Worm (Caenorhabditis elegans) whole organism, L1 larva: ENCODE measurements around the gene str-48.

Source experiments
- C16A3.4 ChIP-seq: fragments of 150-350 bp; optimal IDR thresholded peaks from 2 replicates; lab custom pipeline; 2014; ENCODE audit warnings: missing biosample characterization, missing genetic modification characterization
- aha-1 ChIP-seq: fragments of 150-350 bp; optimal IDR thresholded peaks from 2 replicates; lab custom pipeline; 2014; ENCODE audit warnings: missing biosample characterization, missing genetic modification characterization
- blmp-1 ChIP-seq: fragments of 150-350 bp; optimal IDR thresholded peaks from 2 replicates; lab custom pipeline; 2014; ENCODE audit warnings: missing biosample characterization, missing genetic modification characterization
- ceh-63 ChIP-seq: fragments of 200-800 bp; sonication (Bioruptor generic); optimal IDR thresholded peaks from 2 replicates; lab custom pipeline; 2018; ENCODE audit warnings: mild to moderate bottlenecking, missing genetic modification characterization, missing compliant biosample characterization
- ceh-8 ChIP-seq: fragments of 200-800 bp; sonication (Bioruptor generic); optimal IDR thresholded peaks from 2 replicates; lab custom pipeline; 2018; ENCODE audit warnings: mild to moderate bottlenecking, missing genetic modification characterization, moderate library complexity, missing compliant biosample characterization
- ceh-82 ChIP-seq, 3 experiments: fragments of 150-350 bp in 1 of 3; sonication (generic microtip) in 2 of 3; optimal IDR thresholded peaks; 2 replicates each; lab custom pipeline; 2014 to 2017; ENCODE audit warnings: missing biosample characterization in 3 of 3, missing genetic modification characterization in 3 of 3
- ceh-88 ChIP-seq: fragments of 200-800 bp; sonication (Bioruptor generic); IDR thresholded peaks from 2 replicates; pipeline ENCODE4 v1.3.6; 2022; ENCODE audit warnings: missing genetic modification characterization, missing compliant biosample characterization
- dpl-1 ChIP-seq, 3 experiments: fragments of 150-350 bp in 2 of 3; sonication (generic microtip) in 1 of 3; optimal IDR thresholded peaks; 2 replicates each; lab custom pipeline; 2014 to 2017; ENCODE audit warnings: missing biosample characterization in 3 of 3, missing genetic modification characterization in 3 of 3, missing genetic modification reagents in 3 of 3
- dsc-1 ChIP-seq: sonication (generic microtip); optimal IDR thresholded peaks from 2 replicates; lab custom pipeline; 2016; ENCODE audit warnings: mild to moderate bottlenecking, missing genetic modification characterization, missing compliant biosample characterization
- egl-13 ChIP-seq: sonication (generic microtip); optimal IDR thresholded peaks from 2 replicates; lab custom pipeline; 2016; ENCODE audit warnings: missing genotype, missing genetic modification reagents, missing genetic modification characterization, missing compliant biosample characterization
- elt-2 ChIP-seq: sonication (generic microtip); optimal IDR thresholded peaks from 2 replicates; lab custom pipeline; 2016; ENCODE audit warnings: missing genetic modification characterization, mild to moderate bottlenecking, inconsistent platforms, missing compliant biosample characterization, missing genetic modification reagents
- elt-3 ChIP-seq, 6 experiments: fragments of 150-350 bp in 1 of 6; sonication (generic microtip); optimal IDR thresholded peaks; 2 replicates each; lab custom pipeline; 2017 to 2018; ENCODE audit warnings: missing biosample characterization in 6 of 6, missing genetic modification characterization in 6 of 6, inconsistent platforms in 1 of 6
- fkh-4 ChIP-seq: sonication (generic microtip); optimal IDR thresholded peaks from 2 replicates; lab custom pipeline; 2016; ENCODE audit warnings: missing compliant biosample characterization, missing genetic modification characterization, borderline replicate concordance
- hlh-17 ChIP-seq: fragments of 200-800 bp; sonication (Bioruptor generic); optimal IDR thresholded peaks from 2 replicates; lab custom pipeline; 2018; ENCODE audit warnings: missing genetic modification characterization, mild to moderate bottlenecking, missing compliant biosample characterization, moderate library complexity, borderline replicate concordance
- hlh-4 ChIP-seq: sonication (generic microtip); optimal IDR thresholded peaks from 2 replicates; lab custom pipeline; 2016; ENCODE audit warnings: mild to moderate bottlenecking, missing genetic modification characterization, missing compliant biosample characterization
- irx-1 ChIP-seq: sonication (generic microtip); optimal IDR thresholded peaks from 2 replicates; lab custom pipeline; 2016; ENCODE audit warnings: missing genetic modification characterization, missing compliant biosample characterization
- lin-13 ChIP-seq: fragments of 150-350 bp; optimal IDR thresholded peaks from 2 replicates; lab custom pipeline; 2014; ENCODE audit warnings: missing biosample characterization, missing genetic modification reagents, missing genetic modification characterization
- lin-14 ChIP-seq: fragments of 200-800 bp; sonication (Bioruptor generic); optimal IDR thresholded peaks from 2 replicates; lab custom pipeline; 2018; ENCODE audit warnings: mild to moderate bottlenecking, missing genetic modification characterization, moderate library complexity, missing compliant biosample characterization
- lin-15B ChIP-seq: fragments of 150-350 bp; sonication (generic microtip); optimal IDR thresholded peaks from 3 replicates; lab custom pipeline; 2014; ENCODE audit warnings: missing biosample characterization, missing genetic modification characterization
- lin-39 ChIP-seq: fragments of 150-350 bp; optimal IDR thresholded peaks from 2 replicates; lab custom pipeline; 2014; ENCODE audit warnings: missing biosample characterization, missing genetic modification reagents, missing genetic modification characterization
- lsy-2 ChIP-seq, 2 experiments: fragments of 150-350 bp; optimal IDR thresholded peaks; 2 replicates each; lab custom pipeline; 2014; ENCODE audit warnings: missing biosample characterization in 2 of 2, missing genetic modification characterization in 2 of 2
- mdl-1 ChIP-seq, 2 experiments: fragments of 150-350 bp; optimal IDR thresholded peaks; 2 replicates each; lab custom pipeline; 2014 to 2017; ENCODE audit warnings: missing biosample characterization in 2 of 2, missing genetic modification characterization in 2 of 2, inconsistent platforms in 1 of 2
- mep-1 ChIP-seq: fragments of 150-350 bp; optimal IDR thresholded peaks from 2 replicates; lab custom pipeline; 2014; ENCODE audit warnings: missing biosample characterization, missing genetic modification characterization
- nhr-11 ChIP-seq: fragments of 150-350 bp; optimal IDR thresholded peaks from 2 replicates; lab custom pipeline; 2014; ENCODE audit warnings: missing biosample characterization, missing genetic modification characterization
- nhr-12 ChIP-seq: sonication (generic microtip); optimal IDR thresholded peaks from 2 replicates; lab custom pipeline; 2017; ENCODE audit warnings: missing biosample characterization, missing genetic modification characterization
- nhr-237 ChIP-seq: fragments of 150-350 bp; optimal IDR thresholded peaks from 2 replicates; lab custom pipeline; 2014; ENCODE audit warnings: missing biosample characterization, missing genetic modification characterization
- nhr-28 ChIP-seq: fragments of 150-350 bp; optimal IDR thresholded peaks from 2 replicates; lab custom pipeline; 2014; ENCODE audit warnings: missing biosample characterization, missing genetic modification characterization
- nhr-47 ChIP-seq: sonication (generic microtip); optimal IDR thresholded peaks from 2 replicates; lab custom pipeline; 2016; ENCODE audit warnings: mild to moderate bottlenecking, missing genetic modification characterization, moderate library complexity, missing compliant biosample characterization
- nhr-71 ChIP-seq: sonication (generic microtip); optimal IDR thresholded peaks from 2 replicates; lab custom pipeline; 2016; ENCODE audit warnings: mild to moderate bottlenecking, missing genetic modification characterization, moderate library complexity, missing compliant biosample characterization
- nhr-76 ChIP-seq: sonication (generic microtip); optimal IDR thresholded peaks from 2 replicates; lab custom pipeline; 2017; ENCODE audit warnings: missing biosample characterization, missing genetic modification characterization
- nhr-77 ChIP-seq: fragments of 150-350 bp; optimal IDR thresholded peaks from 2 replicates; lab custom pipeline; 2014; ENCODE audit warnings: missing biosample characterization, missing genetic modification characterization
- nhr-84 ChIP-seq: sonication (generic microtip); optimal IDR thresholded peaks from 2 replicates; lab custom pipeline; 2017; ENCODE audit warnings: missing biosample characterization, missing genetic modification characterization
- nhr-85 ChIP-seq: sonication (generic microtip); peaks from one replicate; lab custom pipeline; 2016; ENCODE audit warnings: missing genetic modification characterization, inconsistent platforms, missing compliant biosample characterization
- nhr-90 ChIP-seq: sonication (generic microtip); optimal IDR thresholded peaks from 2 replicates; lab custom pipeline; 2016; ENCODE audit warnings: mild to moderate bottlenecking, missing genetic modification characterization, missing compliant biosample characterization; ENCODE audit not compliant: poor library complexity
- pag-3 ChIP-seq: sonication (generic microtip); optimal IDR thresholded peaks from 2 replicates; lab custom pipeline; 2017; ENCODE audit warnings: missing genetic modification characterization, mild to moderate bottlenecking, missing compliant biosample characterization, antibody characterized with exemption, borderline replicate concordance; ENCODE audit not compliant: insufficient read depth
- pax-3 ChIP-seq: fragments of 200-800 bp; sonication (Bioruptor generic); optimal IDR thresholded peaks from 2 replicates; lab custom pipeline; 2018; ENCODE audit warnings: mild to moderate bottlenecking, missing genetic modification characterization, moderate library complexity, missing compliant biosample characterization
- skn-1 ChIP-seq: fragments of 150-350 bp; optimal IDR thresholded peaks from 2 replicates; lab custom pipeline; 2014; ENCODE audit warnings: missing biosample characterization, missing genetic modification characterization
- snpc-4 ChIP-seq: fragments of 150-350 bp; optimal IDR thresholded peaks from 2 replicates; lab custom pipeline; 2014; ENCODE audit warnings: missing biosample characterization, missing genetic modification characterization
- sup-37 ChIP-seq: fragments of 200-800 bp; sonication (Bioruptor generic); optimal IDR thresholded peaks from 2 replicates; lab custom pipeline; 2018; ENCODE audit warnings: mild to moderate bottlenecking, missing genetic modification characterization, missing compliant biosample characterization
- swsn-7 ChIP-seq: sonication (generic microtip); optimal IDR thresholded peaks from 2 replicates; lab custom pipeline; 2016; ENCODE audit warnings: missing genetic modification characterization, missing compliant biosample characterization
- tbx-2 ChIP-seq: sonication (generic microtip); optimal IDR thresholded peaks from 2 replicates; lab custom pipeline; 2016; ENCODE audit warnings: missing genetic modification characterization, missing compliant biosample characterization
- unc-130 ChIP-seq: fragments of 150-350 bp; optimal IDR thresholded peaks from 2 replicates; lab custom pipeline; 2017; ENCODE audit warnings: missing biosample characterization, missing genetic modification characterization, inconsistent platforms
- unc-30 ChIP-seq: sonication (generic microtip); optimal IDR thresholded peaks from 2 replicates; lab custom pipeline; 2017; ENCODE audit warnings: missing biosample characterization, missing genetic modification characterization
- unc-62 ChIP-seq: fragments of 150-350 bp; optimal IDR thresholded peaks from 2 replicates; lab custom pipeline; 2014; ENCODE audit warnings: missing biosample characterization, missing genetic modification reagents, missing genetic modification characterization
- unc-86 ChIP-seq: sonication (generic microtip); optimal IDR thresholded peaks from 2 replicates; lab custom pipeline; 2016; ENCODE audit warnings: missing genetic modification characterization, missing compliant biosample characterization
- vab-15 ChIP-seq: sonication (generic microtip); optimal IDR thresholded peaks from 2 replicates; lab custom pipeline; 2017; ENCODE audit warnings: missing genotype, mild to moderate bottlenecking, missing genetic modification characterization, missing compliant biosample characterization
- zag-1 ChIP-seq: fragments of 150-350 bp; optimal IDR thresholded peaks from 2 replicates; lab custom pipeline; 2014; ENCODE audit warnings: missing biosample characterization, missing genetic modification characterization
- zip-4 ChIP-seq: fragments of 200-800 bp; sonication (Bioruptor generic); optimal IDR thresholded peaks from 2 replicates; lab custom pipeline; 2018; ENCODE audit warnings: mild to moderate bottlenecking, missing genetic modification characterization, moderate library complexity, missing compliant biosample characterization
- ztf-11 ChIP-seq, 2 experiments: sonication (generic microtip); optimal IDR thresholded peaks; 2 replicates each; lab custom pipeline; 2016 to 2017; ENCODE audit warnings: missing genetic modification characterization in 2 of 2, missing biosample characterization in 1 of 2, missing compliant biosample characterization in 1 of 2
- ztf-4 ChIP-seq: fragments of 150-350 bp; optimal IDR thresholded peaks from 2 replicates; lab custom pipeline; 2014; ENCODE audit warnings: missing biosample characterization, missing genetic modification characterization

str-48 gene

ce11 chrIV:7165723-7166122 is 43.9 kb downstream of the str-48 start, which contains the start of gene rpc-1 (continued):
- TF ChIP-seq pax-3 (tag; lab: Kevin White, UChicago) (no peak), nhr-237 (tag; lab: Kevin White, UChicago) (no peak), elt-3 (tag; optimal IDR thresholded peaks at IDR 0.05; lab: Kevin White, UChicago) (peak in 1 of 6 experiments; percentile 3), nhr-47 (tag; lab: Kevin White, UChicago) (peak; percentile 46), nhr-71 (tag; lab: Kevin White, UChicago) (peak; percentile 42), mep-1 (tag; lab: Kevin White, UChicago) (peak; percentile 59), lin-39 (tag; lab: Kevin White, UChicago) (no peak), dpl-1 (GFP tag; optimal IDR thresholded peaks at IDR 0.05; lab: Kevin White, UChicago) (peak; percentile 55 to 80 (median 76)), hlh-4 (tag; lab: Kevin White, UChicago) (no peak), ztf-4 (tag; lab: Kevin White, UChicago) (no peak), ztf-11 (tag; optimal IDR thresholded peaks at IDR 0.05; lab: Kevin White, UChicago) (no peak), unc-86 (no peak), lsy-2 (tag; optimal IDR thresholded peaks at IDR 0.05; lab: Kevin White, UChicago) (peak; percentile 22 to 75), lin-15B (tag; lab: Kevin White, UChicago) (peak; percentile 42)
- TF ChIP-seq, all 84 proteins: peak for 20

ce11 chrIV:7166553-7166952 is 44.7 kb downstream of the str-48 start, which contains the start of gene C42D4.18:
Gene C42D4.18 (plus strand): TSS chrIV:7166783.
- TF ChIP-seq mdl-1 (tag; optimal IDR thresholded peaks at IDR 0.05; lab: Kevin White, UChicago): peak in 1 of 2 experiments; percentile 29
- no peak for TF ChIP-seq elt-3 (tag; optimal IDR thresholded peaks at IDR 0.05; lab: Kevin White, UChicago)
- TF ChIP-seq nhr-85 (tag; lab: Kevin White, UChicago): peak; percentile 44
- no peak for TF ChIP-seq vab-15 (tag; lab: Kevin White, UChicago)
- TF ChIP-seq nhr-12 (tag; lab: Kevin White, UChicago): no peak
- TF ChIP-seq unc-30 (tag; lab: Kevin White, UChicago): no peak
- no peak for TF ChIP-seq tbx-2
- no peak for TF ChIP-seq unc-130
- TF ChIP-seq hlh-17 (GFP tag; lab: Kevin White, UChicago): no peak
- TF ChIP-seq nhr-90 (tag; lab: Kevin White, UChicago): no peak
- TF ChIP-seq nhr-76 (tag; lab: Kevin White, UChicago): no peak
- TF ChIP-seq irx-1 (tag; lab: Kevin White, UChicago): no peak
- no peak for TF ChIP-seq pag-3 (tag; lab: Kevin White, UChicago)
- no peak for TF ChIP-seq ceh-8
- TF ChIP-seq blmp-1 (tag; lab: Kevin White, UChicago): no peak
- TF ChIP-seq egl-13 (tag; lab: Kevin White, UChicago): no peak
- TF ChIP-seq hlh-4 (tag; lab: Kevin White, UChicago): no peak
- no peak for TF ChIP-seq aha-1 (tag; lab: Kevin White, UChicago)
- TF ChIP-seq dpl-1 (GFP tag; optimal IDR thresholded peaks at IDR 0.05; lab: Kevin White, UChicago): peak; percentile 8 to 27 (median 13)
- peak; percentile 42 for TF ChIP-seq dsc-1 (tag; lab: Kevin White, UChicago)
- no peak for TF ChIP-seq nhr-28 (tag; lab: Kevin White, UChicago)
- TF ChIP-seq nhr-47 (tag; lab: Kevin White, UChicago): peak; percentile 38
- TF ChIP-seq nhr-77 (tag; lab: Kevin White, UChicago): no peak
- no peak for TF ChIP-seq unc-62 (GFP tag; lab: Kevin White, UChicago)
- TF ChIP-seq snpc-4 (tag; lab: Kevin White, UChicago): no peak
- TF ChIP-seq ceh-63: no peak
- no peak for TF ChIP-seq skn-1 (tag; lab: Kevin White, UChicago)
- no peak for TF ChIP-seq lin-15B (tag; lab: Kevin White, UChicago)
- TF ChIP-seq nhr-84: no peak
- TF ChIP-seq nhr-11 (tag; lab: Kevin White, UChicago): no peak
- no peak for TF ChIP-seq fkh-4 (tag; lab: Kevin White, UChicago)
- TF ChIP-seq lin-13: no peak
- TF ChIP-seq ceh-82 (tag; optimal IDR thresholded peaks at IDR 0.05; lab: Kevin White, UChicago): peak in 1 of 3 experiments; percentile 31
- no peak for TF ChIP-seq zip-4
- peak; percentile 25 for TF ChIP-seq swsn-7
- TF ChIP-seq elt-2 (tag; lab: Kevin White, UChicago): no peak
- TF ChIP-seq zag-1 (tag; lab: Kevin White, UChicago): no peak
- no peak for TF ChIP-seq lin-14
- no peak for TF ChIP-seq ceh-88
- TF ChIP-seq sup-37 (GFP tag; lab: Kevin White, UChicago): no peak
- no peak for TF ChIP-seq C16A3.4
